Worm (Caenorhabditis elegans) whole organism, L2 larva: ENCODE measurements around the gene F55C9.6.

ENCODE experiments used
- F13H6.1 ChIP-seq: sonication (generic microtip); optimal IDR thresholded peaks from 2 replicates; lab custom pipeline; 2016; ENCODE audit warnings: missing genetic modification characterization, missing compliant biosample characterization
- R02D3.7 ChIP-seq: fragments of 150-350 bp; optimal IDR thresholded peaks from 2 replicates; lab custom pipeline; 2014; ENCODE audit warnings: missing biosample characterization, missing genetic modification characterization
- Y55F3AM.14 ChIP-seq: fragments of 200-800 bp; sonication (Bioruptor generic); optimal IDR thresholded peaks from 2 replicates; lab custom pipeline; 2018; ENCODE audit warnings: mild to moderate bottlenecking, missing genetic modification characterization, missing compliant biosample characterization
- ZK546.5 ChIP-seq: sonication (generic microtip); optimal IDR thresholded peaks from 2 replicates; lab custom pipeline; 2017; ENCODE audit warnings: missing biosample characterization, missing genetic modification characterization
- aly-2 ChIP-seq: fragments of 150-350 bp; optimal IDR thresholded peaks from 2 replicates; lab custom pipeline; 2014; ENCODE audit warnings: missing biosample characterization, missing genetic modification characterization
- ama-1 ChIP-seq: fragments of 150-350 bp; optimal IDR thresholded peaks from 2 replicates; lab custom pipeline; 2018; ENCODE audit warnings: inconsistent platforms
- ceh-16 ChIP-seq: fragments of 150-350 bp; optimal IDR thresholded peaks from 2 replicates; lab custom pipeline; 2014; ENCODE audit warnings: missing biosample characterization, missing genetic modification characterization
- dmd-4 ChIP-seq: sonication (generic microtip); optimal IDR thresholded peaks from 2 replicates; lab custom pipeline; 2017; ENCODE audit warnings: missing biosample characterization, missing genetic modification characterization
- egl-27 ChIP-seq: sonication (generic microtip); optimal IDR thresholded peaks from 3 replicates; lab custom pipeline; 2017; ENCODE audit warnings: missing biosample characterization, missing genetic modification reagents, missing genetic modification characterization
- elt-1 ChIP-seq: fragments of 150-350 bp; optimal IDR thresholded peaks from 2 replicates; lab custom pipeline; 2014; ENCODE audit warnings: missing biosample characterization, missing genetic modification characterization
- elt-3 ChIP-seq: sonication (generic microtip); optimal IDR thresholded peaks from 2 replicates; lab custom pipeline; 2017; ENCODE audit warnings: missing biosample characterization, missing genetic modification characterization
- fos-1 ChIP-seq: fragments of 150-350 bp; optimal IDR thresholded peaks from 2 replicates; lab custom pipeline; 2014; ENCODE audit warnings: missing biosample characterization, missing genetic modification characterization
- gmeb-1 ChIP-seq: fragments of 150-350 bp; optimal IDR thresholded peaks from 2 replicates; lab custom pipeline; 2014; ENCODE audit warnings: missing biosample characterization, missing genetic modification characterization
- lin-11 ChIP-seq: fragments of 150-350 bp; sonication (generic microtip); optimal IDR thresholded peaks from 2 replicates; lab custom pipeline; 2014; ENCODE audit warnings: missing biosample characterization, missing genetic modification characterization, inconsistent platforms, mixed read lengths
- lin-13 ChIP-seq: fragments of 150-350 bp; optimal IDR thresholded peaks from 2 replicates; lab custom pipeline; 2014; ENCODE audit warnings: missing biosample characterization, missing genetic modification reagents, missing genetic modification characterization
- lsy-2 ChIP-seq, 2 experiments: fragments of 150-350 bp in 1 of 2; sonication (generic microtip) in 1 of 2; optimal IDR thresholded peaks; 2 replicates each; lab custom pipeline; 2014 to 2017; ENCODE audit warnings: missing biosample characterization in 2 of 2, missing genetic modification characterization in 2 of 2
- mab-5 ChIP-seq: fragments of 150-350 bp; optimal IDR thresholded peaks from 2 replicates; lab custom pipeline; 2014; ENCODE audit warnings: missing biosample characterization, missing genetic modification characterization
- mdl-1 ChIP-seq, 2 experiments: fragments of 150-350 bp in 1 of 2; sonication (generic microtip) in 1 of 2; optimal IDR thresholded peaks; 2 replicates each; lab custom pipeline; 2017; ENCODE audit warnings: missing biosample characterization in 2 of 2, missing genetic modification characterization in 2 of 2
- nhr-10 ChIP-seq: sonication (generic microtip); optimal IDR thresholded peaks from 2 replicates; lab custom pipeline; 2017; ENCODE audit warnings: missing biosample characterization, missing genetic modification characterization
- nhr-11 ChIP-seq: fragments of 150-350 bp; optimal IDR thresholded peaks from 2 replicates; lab custom pipeline; 2014; ENCODE audit warnings: missing biosample characterization, missing genetic modification characterization
- nhr-12 ChIP-seq: fragments of 150-350 bp; optimal IDR thresholded peaks from 2 replicates; lab custom pipeline; 2014; ENCODE audit warnings: missing biosample characterization, missing genetic modification characterization
- nhr-129 ChIP-seq: fragments of 150-350 bp; optimal IDR thresholded peaks from 2 replicates; lab custom pipeline; 2014; ENCODE audit warnings: missing biosample characterization, missing genetic modification characterization
- nhr-21 ChIP-seq: fragments of 150-350 bp; optimal IDR thresholded peaks from 2 replicates; lab custom pipeline; 2014; ENCODE audit warnings: missing biosample characterization, missing genetic modification characterization
- nhr-23 ChIP-seq: fragments of 150-350 bp; optimal IDR thresholded peaks from 2 replicates; lab custom pipeline; 2014; ENCODE audit warnings: missing biosample characterization, missing genetic modification reagents, missing genetic modification characterization
- nhr-237 ChIP-seq: fragments of 150-350 bp; optimal IDR thresholded peaks from 2 replicates; lab custom pipeline; 2014; ENCODE audit warnings: missing biosample characterization, missing genetic modification characterization
- nhr-6 ChIP-seq: fragments of 150-350 bp; optimal IDR thresholded peaks from 2 replicates; lab custom pipeline; 2014; ENCODE audit warnings: missing biosample characterization, missing genetic modification characterization
- nhr-77 ChIP-seq: fragments of 150-350 bp; optimal IDR thresholded peaks from 2 replicates; lab custom pipeline; 2014; ENCODE audit warnings: missing biosample characterization, missing genetic modification characterization
- peb-1 ChIP-seq: fragments of 150-350 bp; optimal IDR thresholded peaks from 2 replicates; lab custom pipeline; 2014; ENCODE audit warnings: missing biosample characterization, missing genetic modification characterization
- sem-4 ChIP-seq: fragments of 150-350 bp; optimal IDR thresholded peaks from 2 replicates; lab custom pipeline; 2014; ENCODE audit warnings: missing biosample characterization, missing genetic modification reagents, missing genetic modification characterization
- skn-1 ChIP-seq: sonication (generic microtip); optimal IDR thresholded peaks from 2 replicates; lab custom pipeline; 2017; ENCODE audit warnings: missing biosample characterization, missing genetic modification characterization
- snpc-4 ChIP-seq: fragments of 150-350 bp; optimal IDR thresholded peaks from 2 replicates; lab custom pipeline; 2014; ENCODE audit warnings: missing biosample characterization, missing genetic modification characterization
- unc-62 ChIP-seq: fragments of 150-350 bp; optimal IDR thresholded peaks from 2 replicates; lab custom pipeline; 2014; ENCODE audit warnings: missing biosample characterization, missing genetic modification reagents, missing genetic modification characterization
- ztf-1 ChIP-seq: fragments of 200-800 bp; sonication (Bioruptor generic); conservative IDR thresholded peaks from 2 replicates; pipeline ENCODE4 v1.3.6; 2022; ENCODE audit warnings: missing genetic modification characterization, missing compliant biosample characterization
- ztf-4 ChIP-seq: fragments of 150-350 bp; optimal IDR thresholded peaks from 2 replicates; lab custom pipeline; 2014; ENCODE audit warnings: missing biosample characterization, missing genetic modification characterization

The F55C9.6 gene

DNA sequence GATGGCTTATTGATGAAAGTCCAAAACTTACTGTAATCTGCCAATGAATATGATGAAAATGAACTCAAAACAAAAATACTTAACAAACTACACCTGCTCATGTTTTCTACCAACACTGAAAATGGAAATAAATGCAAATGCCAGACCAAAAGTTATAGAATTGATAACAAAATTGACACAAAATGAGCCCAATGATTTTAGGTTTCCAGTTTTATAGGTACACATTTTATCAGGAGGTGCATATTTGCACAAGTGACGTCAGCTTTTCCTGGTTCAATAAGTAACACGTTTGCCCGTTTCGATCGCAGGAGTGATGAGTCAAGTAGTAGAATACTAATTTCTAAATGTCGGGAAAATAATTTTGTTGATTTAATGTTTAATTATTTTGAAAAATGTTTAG is at the start of gene F55C9.6:
F55C9.6 (minus strand) TSS at position 101 of the 400 bp plus-strand sequence.
- TF ChIP-seq dmd-4 (tag; lab: Kevin White, UChicago) (no peak), elt-3 (tag; lab: Kevin White, UChicago) (no peak), snpc-4 (no peak), peb-1 (tag; lab: Kevin White, UChicago) (no peak), lin-13 (GFP tag; lab: Kevin White, UChicago) (no peak), ztf-1 (GFP tag; lab: Robert Waterston, UW) (no peak), nhr-11 (tag; lab: Kevin White, UChicago) (no peak)

ce11 chrV:19337333-19337732 is 40.7 kb upstream of the F55C9.6 start:
- TF ChIP-seq lin-13 (GFP tag; lab: Kevin White, UChicago), result no peak
- no peak for TF ChIP-seq ama-1 (lab: Kevin White, UChicago)
- no peak for TF ChIP-seq mab-5 (tag; lab: Kevin White, UChicago)
- no peak for TF ChIP-seq nhr-10 (tag; lab: Kevin White, UChicago)
- TF ChIP-seq nhr-6 (tag; lab: Kevin White, UChicago), result no peak
- no peak for TF ChIP-seq F13H6.1
- no peak for TF ChIP-seq gmeb-1
- TF ChIP-seq nhr-21, result no peak
- TF ChIP-seq ztf-4 (tag; lab: Kevin White, UChicago), result no peak
- no peak for TF ChIP-seq R02D3.7 (tag; lab: Kevin White, UChicago)
- TF ChIP-seq ztf-1 (GFP tag; lab: Robert Waterston, UW), result no peak
- no peak for TF ChIP-seq skn-1
- no peak for TF ChIP-seq fos-1 (tag; lab: Kevin White, UChicago)

ce11 chrV:19329263-19329662 is 32.6 kb upstream of the F55C9.6 start, which contains the start of gene fbxb-65:
Gene fbxb-65, plus strand, starts transcription at chrV:19329563.
- TF ChIP-seq ztf-1 (GFP tag; lab: Robert Waterston, UW), result no peak
- TF ChIP-seq nhr-10 (tag; lab: Kevin White, UChicago), result no peak
- TF ChIP-seq nhr-21, result no peak
- no peak for TF ChIP-seq sem-4 (tag; lab: Kevin White, UChicago)
- TF ChIP-seq nhr-12 (tag; lab: Kevin White, UChicago), result no peak
- no peak for TF ChIP-seq peb-1 (tag; lab: Kevin White, UChicago)
- no peak for TF ChIP-seq aly-2 (tag; lab: Kevin White, UChicago)
- no peak for TF ChIP-seq unc-62 (GFP tag; lab: Kevin White, UChicago)
- no peak for TF ChIP-seq nhr-23 (tag; lab: Kevin White, UChicago)
- TF ChIP-seq nhr-237 (tag; lab: Kevin White, UChicago), result no peak
- TF ChIP-seq skn-1, result no peak
- no peak for TF ChIP-seq F13H6.1
- no peak for TF ChIP-seq R02D3.7 (tag; lab: Kevin White, UChicago)
- no peak for TF ChIP-seq lsy-2 (tag; optimal IDR thresholded peaks at IDR 0.05; lab: Kevin White, UChicago)
- no peak for TF ChIP-seq dmd-4 (tag; lab: Kevin White, UChicago)
- TF ChIP-seq, all 48 proteins: peak for 0

ce11 chrV:19325436-19325835 is 28.8 kb upstream of the F55C9.6 start:
- TF ChIP-seq lin-11 (tag; lab: Kevin White, UChicago), result no peak
- TF ChIP-seq Y55F3AM.14 (GFP tag; lab: Kevin White, UChicago), result no peak
- no peak for TF ChIP-seq ceh-16 (tag; lab: Kevin White, UChicago)
- no peak for TF ChIP-seq ztf-1 (GFP tag; lab: Robert Waterston, UW)
- TF ChIP-seq mdl-1 (tag; optimal IDR thresholded peaks at IDR 0.05; lab: Kevin White, UChicago), result no peak
- TF ChIP-seq egl-27 (tag; lab: Kevin White, UChicago), result no peak
- no peak for TF ChIP-seq nhr-21
- no peak for TF ChIP-seq sem-4 (tag; lab: Kevin White, UChicago)
- TF ChIP-seq ZK546.5 (tag; lab: Kevin White, UChicago), result no peak
- no peak for TF ChIP-seq nhr-129
- TF ChIP-seq nhr-11 (tag; lab: Kevin White, UChicago), result no peak

DNA sequence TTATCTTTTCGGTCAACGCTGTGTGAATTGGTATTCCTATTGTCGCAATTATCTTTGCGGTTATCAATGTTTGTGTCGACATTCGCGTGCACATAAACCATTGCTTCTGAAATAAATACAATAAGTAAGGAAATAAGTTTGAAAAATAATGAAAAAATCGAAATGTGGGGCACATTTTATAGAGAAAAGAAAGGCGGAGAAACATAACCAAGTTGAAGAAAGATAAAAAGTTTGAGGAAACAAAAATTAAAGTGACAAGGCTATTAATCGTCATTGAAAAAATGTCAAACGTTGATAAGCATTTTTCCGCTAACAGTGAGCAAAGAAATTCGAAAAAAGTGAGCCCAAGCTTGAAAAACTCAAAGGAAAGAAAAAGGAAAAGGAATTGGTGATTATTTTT is 25.8 kb upstream of the F55C9.6 start, which contains the start of gene C43D7.4:
C43D7.4 (minus strand) TSS at position 101 of the 400 bp plus-strand sequence.
- TF ChIP-seq nhr-10 (tag; lab: Kevin White, UChicago), result no peak
- TF ChIP-seq unc-62 (GFP tag; lab: Kevin White, UChicago), result no peak

- TF ChIP-seq lin-13 (GFP tag; lab: Kevin White, UChicago) (no peak), dmd-4 (tag; lab: Kevin White, UChicago) (no peak), Y55F3AM.14 (GFP tag; lab: Kevin White, UChicago) (no peak), nhr-12 (tag; lab: Kevin White, UChicago) (no peak), nhr-11 (tag; lab: Kevin White, UChicago) (no peak), elt-1 (tag; lab: Kevin White, UChicago) (no peak), sem-4 (tag; lab: Kevin White, UChicago) (no peak), nhr-77 (tag; lab: Kevin White, UChicago) (no peak), nhr-23 (tag; lab: Kevin White, UChicago) (no peak), unc-62 (GFP tag; lab: Kevin White, UChicago) (no peak), ZK546.5 (tag; lab: Kevin White, UChicago) (no peak)
These were observed 23.8 kb upstream of the F55C9.6 start, which contains the start of gene sdz-6 for ce11 chrV:19320385-19320784. Gene sdz-6, plus strand, starts transcription at chrV:19320613.
